Worm (Caenorhabditis elegans) whole organism, L4 larva: ENCODE data around the gene lurp-2.

Experiments used
- F10B5.3 ChIP-seq: sonication (generic microtip); optimal IDR thresholded peaks from 2 replicates; lab custom pipeline; 2016; ENCODE audit warnings: mild to moderate bottlenecking, missing genetic modification characterization, missing compliant biosample characterization
- F26F4.8 ChIP-seq: fragments of 200-800 bp; sonication (Bioruptor generic); conservative IDR thresholded peaks from 2 replicates; pipeline ENCODE4 v1.3.6; 2022; ENCODE audit warnings: missing genetic modification characterization, missing compliant biosample characterization
- F37D6.2 ChIP-seq: sonication (generic microtip); optimal IDR thresholded peaks from 2 replicates; lab custom pipeline; 2016; ENCODE audit warnings: mild to moderate bottlenecking, missing genetic modification characterization, missing compliant biosample characterization
- T20F7.1 ChIP-seq: fragments of 200-800 bp; sonication (Bioruptor generic); optimal IDR thresholded peaks from 2 replicates; lab custom pipeline; 2018; ENCODE audit warnings: mild to moderate bottlenecking, missing genetic modification characterization, missing compliant biosample characterization
- T26A8.4 ChIP-seq: fragments of 200-800 bp; sonication (Bioruptor generic); IDR thresholded peaks from 2 replicates; pipeline ENCODE4 v1.3.6; 2022; ENCODE audit warnings: missing genetic modification characterization, missing compliant biosample characterization
- Y48G9A.11 ChIP-seq: fragments of 200-800 bp; sonication (Bioruptor generic); IDR thresholded peaks from 2 replicates; pipeline ENCODE4 v1.3.6; 2022; ENCODE audit warnings: missing genetic modification reagents, missing genetic modification characterization, missing compliant biosample characterization
- Y5F2A.4 ChIP-seq: fragments of 200-800 bp; sonication (Bioruptor generic); optimal IDR thresholded peaks from 2 replicates; lab custom pipeline; 2018; ENCODE audit warnings: mild to moderate bottlenecking, missing genetic modification characterization, missing compliant biosample characterization
- Y75B8A.6 ChIP-seq: fragments of 200-800 bp; sonication (Bioruptor generic); IDR thresholded peaks from 2 replicates; pipeline ENCODE4 v1.3.6; 2022; ENCODE audit warnings: missing genetic modification reagents, missing genetic modification characterization, missing compliant biosample characterization
- ZK337.2 ChIP-seq: fragments of 200-800 bp; sonication (Bioruptor generic); IDR thresholded peaks from 2 replicates; pipeline ENCODE4 v1.3.6; 2022; ENCODE audit warnings: missing genetic modification reagents, missing genetic modification characterization, missing compliant biosample characterization
- aha-1 ChIP-seq: fragments of 150-350 bp; peaks from one replicate; lab custom pipeline; 2014; ENCODE audit warnings: missing biosample characterization, missing genetic modification characterization
- arid-1 ChIP-seq: fragments of 200-800 bp; sonication (Bioruptor generic); conservative IDR thresholded peaks from 2 replicates; pipeline ENCODE4 v1.3.6; 2022; ENCODE audit warnings: missing genetic modification reagents, missing genetic modification characterization, missing compliant biosample characterization
- ceh-20 ChIP-seq: fragments of 200-800 bp; sonication (Bioruptor generic); IDR thresholded peaks from 2 replicates; pipeline ENCODE4 v1.3.6; 2022; ENCODE audit warnings: missing genetic modification reagents, missing genetic modification characterization, missing compliant biosample characterization
- ceh-28 ChIP-seq: fragments of 150-350 bp; optimal IDR thresholded peaks from 2 replicates; lab custom pipeline; 2014; ENCODE audit warnings: missing biosample characterization, missing genetic modification reagents, missing genetic modification characterization
- ceh-32 ChIP-seq: sonication (generic microtip); optimal IDR thresholded peaks from 2 replicates; lab custom pipeline; 2016; ENCODE audit warnings: mild to moderate bottlenecking, missing genetic modification characterization, missing compliant biosample characterization; ENCODE audit not compliant: poor library complexity
- ceh-62 ChIP-seq: sonication (generic microtip); optimal IDR thresholded peaks from 2 replicates; lab custom pipeline; 2017; ENCODE audit warnings: missing biosample characterization, missing genetic modification characterization
- ceh-82 ChIP-seq: sonication (generic microtip); optimal IDR thresholded peaks from 2 replicates; lab custom pipeline; 2017; ENCODE audit warnings: missing biosample characterization, missing genetic modification characterization
- cey-2 ChIP-seq: sonication (generic microtip); optimal IDR thresholded peaks from 3 replicates; lab custom pipeline; 2017; ENCODE audit warnings: missing genetic modification characterization, mild to moderate bottlenecking, missing compliant biosample characterization, antibody characterized with exemption, borderline replicate concordance; ENCODE audit not compliant: insufficient read depth
- ctbp-1 ChIP-seq: fragments of 200-800 bp; sonication (Bioruptor generic); IDR thresholded peaks from 2 replicates; pipeline ENCODE4 v1.3.6; 2022; ENCODE audit warnings: missing genetic modification reagents, missing genetic modification characterization, missing compliant biosample characterization
- daf-8 ChIP-seq: fragments of 200-800 bp; sonication (Bioruptor generic); IDR thresholded peaks from 2 replicates; pipeline ENCODE4 v1.3.6; 2022; ENCODE audit warnings: missing genetic modification characterization, missing compliant biosample characterization
- duxl-1 ChIP-seq: sonication (generic microtip); optimal IDR thresholded peaks from 2 replicates; lab custom pipeline; 2016; ENCODE audit warnings: mild to moderate bottlenecking, missing genetic modification characterization, moderate library complexity, missing compliant biosample characterization; ENCODE audit not compliant: poor library complexity
- dve-1 ChIP-seq: sonication (generic microtip); optimal IDR thresholded peaks from 2 replicates; lab custom pipeline; 2017; ENCODE audit warnings: antibody characterized with exemption, mild to moderate bottlenecking, missing genetic modification characterization, missing compliant biosample characterization; ENCODE audit not compliant: insufficient read depth
- fkh-10 ChIP-seq: fragments of 150-350 bp; optimal IDR thresholded peaks from 2 replicates; lab custom pipeline; 2014; ENCODE audit warnings: missing biosample characterization, missing genetic modification reagents, missing genetic modification characterization
- hlh-11 ChIP-seq: fragments of 200-800 bp; sonication (Bioruptor generic); optimal IDR thresholded peaks from 2 replicates; lab custom pipeline; 2018; ENCODE audit warnings: mild to moderate bottlenecking, missing genetic modification characterization, missing compliant biosample characterization
- hlh-30 ChIP-seq: sonication (generic microtip); optimal IDR thresholded peaks from 2 replicates; lab custom pipeline; 2017; ENCODE audit warnings: antibody characterized with exemption, mild to moderate bottlenecking, missing genetic modification characterization, missing compliant biosample characterization; ENCODE audit not compliant: insufficient read depth
- hmg-1.1 ChIP-seq: fragments of 200-800 bp; sonication (Bioruptor generic); IDR thresholded peaks from 2 replicates; pipeline ENCODE4 v1.3.6; 2022; ENCODE audit warnings: missing genetic modification reagents, missing genetic modification characterization, missing compliant biosample characterization
- lin-38 ChIP-seq: fragments of 200-800 bp; sonication (Bioruptor generic); IDR thresholded peaks from 2 replicates; pipeline ENCODE4 v1.3.6; 2022; ENCODE audit warnings: missing genetic modification reagents, missing genetic modification characterization, missing compliant biosample characterization
- lir-3 ChIP-seq: sonication (generic microtip); optimal IDR thresholded peaks from 2 replicates; lab custom pipeline; 2016; ENCODE audit warnings: mild to moderate bottlenecking, missing genetic modification characterization, missing compliant biosample characterization
- lsy-2 ChIP-seq, 2 experiments: fragments of 150-350 bp in 1 of 2; sonication (generic microtip) in 1 of 2; optimal IDR thresholded peaks; 2 replicates each; lab custom pipeline; 2014 to 2017; ENCODE audit warnings: missing biosample characterization in 2 of 2, missing genetic modification characterization in 2 of 2
- madf-5 ChIP-seq, 2 experiments: fragments of 200-800 bp; sonication (Bioruptor generic); IDR thresholded peaks; 2 replicates each; pipeline ENCODE4 v1.3.6; 2022; ENCODE audit warnings: missing compliant biosample characterization in 2 of 2, missing genetic modification characterization in 2 of 2
- mxl-2 ChIP-seq: fragments of 200-800 bp; sonication (Bioruptor generic); conservative IDR thresholded peaks from 2 replicates; pipeline ENCODE4 v1.3.6; 2022; ENCODE audit warnings: missing genetic modification reagents, missing genetic modification characterization, missing compliant biosample characterization
- nhr-102 ChIP-seq: sonication (generic microtip); optimal IDR thresholded peaks from 2 replicates; lab custom pipeline; 2016; ENCODE audit warnings: mild to moderate bottlenecking, missing genetic modification characterization, moderate library complexity, missing compliant biosample characterization
- nhr-28 ChIP-seq: fragments of 150-350 bp; optimal IDR thresholded peaks from 2 replicates; lab custom pipeline; 2014; ENCODE audit warnings: missing biosample characterization, missing genetic modification characterization
- nhr-76 ChIP-seq: fragments of 150-350 bp; optimal IDR thresholded peaks from 2 replicates; lab custom pipeline; 2014; ENCODE audit warnings: missing biosample characterization, missing genetic modification characterization
- pqm-1 ChIP-seq: sonication (generic microtip); optimal IDR thresholded peaks from 2 replicates; lab custom pipeline; 2017; ENCODE audit warnings: missing biosample characterization, missing genetic modification characterization
- saeg-2 ChIP-seq: fragments of 200-800 bp; sonication (Bioruptor generic); IDR thresholded peaks from 2 replicates; pipeline ENCODE4 v1.3.6; 2022; ENCODE audit warnings: missing genetic modification reagents, missing genetic modification characterization, missing compliant biosample characterization
- sdz-12 ChIP-seq: fragments of 200-800 bp; sonication (Bioruptor generic); optimal IDR thresholded peaks from 2 replicates; lab custom pipeline; 2018; ENCODE audit warnings: mild to moderate bottlenecking, missing genetic modification characterization, missing compliant biosample characterization
- skn-1 ChIP-seq: fragments of 150-350 bp; optimal IDR thresholded peaks from 2 replicates; lab custom pipeline; 2014; ENCODE audit warnings: missing biosample characterization, missing genetic modification characterization
- snpc-4 ChIP-seq: fragments of 150-350 bp; optimal IDR thresholded peaks from 2 replicates; lab custom pipeline; 2014; ENCODE audit warnings: missing biosample characterization, missing genetic modification characterization
- unc-130 ChIP-seq: sonication (generic microtip); optimal IDR thresholded peaks from 2 replicates; lab custom pipeline; 2016; ENCODE audit warnings: missing genetic modification reagents, missing genetic modification characterization, missing compliant biosample characterization
- vab-7 ChIP-seq: fragments of 200-800 bp; sonication (Bioruptor generic); IDR thresholded peaks from 2 replicates; pipeline ENCODE4 v1.3.6; 2022; ENCODE audit warnings: missing genetic modification reagents, missing genetic modification characterization, missing compliant biosample characterization
- zag-1 ChIP-seq: fragments of 150-350 bp; optimal IDR thresholded peaks from 2 replicates; lab custom pipeline; 2014; ENCODE audit warnings: missing biosample characterization, missing genetic modification characterization
- zfp-2 ChIP-seq: sonication (generic microtip); optimal IDR thresholded peaks from 2 replicates; lab custom pipeline; 2016; ENCODE audit warnings: mild to moderate bottlenecking, missing genetic modification characterization, missing compliant biosample characterization
- zip-2 ChIP-seq: fragments of 150-350 bp; optimal IDR thresholded peaks from 2 replicates; lab custom pipeline; 2014; ENCODE audit warnings: missing biosample characterization, missing genetic modification characterization

Gene lurp-2

DNA sequence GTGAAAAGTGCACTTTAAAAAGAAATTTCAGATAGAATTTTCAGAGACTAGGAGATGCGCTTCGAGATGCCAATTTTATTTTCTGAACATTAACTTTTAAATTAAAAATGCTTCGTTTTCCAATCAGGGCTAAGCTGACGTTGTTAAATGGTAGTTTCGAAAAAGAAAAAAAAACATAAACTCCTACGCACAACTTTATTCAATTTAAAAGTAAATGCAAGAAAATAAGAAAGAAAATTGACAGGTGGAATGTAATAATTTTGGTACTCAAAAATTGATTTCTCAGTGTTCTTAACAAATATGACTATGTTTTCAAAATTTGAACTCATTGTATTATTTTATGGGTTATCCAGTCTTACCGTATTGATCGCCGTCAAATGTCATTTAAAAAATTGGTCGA lies at the start of gene lurp-2:
Gene lurp-2 (plus strand): TSS at position 301 of the 400 bp plus-strand sequence.
- no peak for TF ChIP-seq lir-3 (tag; lab: Kevin White, UChicago)
- TF ChIP-seq ZK337.2 (GFP tag; lab: Robert Waterston, UW): no peak
- no peak for TF ChIP-seq pqm-1
- TF ChIP-seq ceh-32 (tag; lab: Kevin White, UChicago): no peak
- TF ChIP-seq F10B5.3 (tag; lab: Kevin White, UChicago): no peak
- no peak for TF ChIP-seq lin-38 (GFP tag; lab: Robert Waterston, UW)
- TF ChIP-seq zag-1 (tag; lab: Kevin White, UChicago): no peak
- TF ChIP-seq ceh-82 (tag; lab: Kevin White, UChicago): no peak
- TF ChIP-seq vab-7 (GFP tag; lab: Robert Waterston, UW): no peak
- TF ChIP-seq duxl-1: no peak
- TF ChIP-seq, all 104 proteins: peak for 0

DNA sequence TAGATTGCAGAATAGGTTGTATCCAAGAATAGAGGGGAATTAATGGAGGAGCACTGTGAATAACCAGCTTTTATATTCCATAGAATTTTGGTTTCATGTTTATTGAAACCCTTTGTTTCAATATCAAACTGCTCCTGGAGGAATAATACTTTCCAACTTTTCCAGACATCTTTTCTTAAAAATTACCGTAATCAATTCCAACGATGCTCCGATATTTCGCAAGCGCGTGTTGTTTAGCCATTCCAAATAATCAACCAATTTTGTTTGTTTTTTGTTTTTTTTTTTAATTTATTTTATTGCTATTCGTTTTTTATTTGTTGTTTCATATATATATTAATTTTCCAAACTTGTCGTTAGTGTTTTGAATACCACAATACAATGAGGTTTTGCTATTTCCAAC lies 47.4 kb upstream of the lurp-2 start, which contains the start of gene cutl-1:
Gene cutl-1 (minus strand): TSS at position 83 of the 400 bp plus-strand sequence.
- TF ChIP-seq T20F7.1 (GFP tag; lab: Kevin White, UChicago): peak; percentile 74
- TF ChIP-seq skn-1: no peak
- TF ChIP-seq unc-130: no peak
- TF ChIP-seq lsy-2 (tag; optimal IDR thresholded peaks at IDR 0.05; lab: Kevin White, UChicago): peak in 1 of 2 experiments; percentile 15
- no peak for TF ChIP-seq ceh-82 (tag; lab: Kevin White, UChicago)
- no peak for TF ChIP-seq ceh-28 (tag; lab: Kevin White, UChicago)
- peak; percentile 94 for TF ChIP-seq Y48G9A.11 (GFP tag; lab: Robert Waterston, UW)

DNA sequence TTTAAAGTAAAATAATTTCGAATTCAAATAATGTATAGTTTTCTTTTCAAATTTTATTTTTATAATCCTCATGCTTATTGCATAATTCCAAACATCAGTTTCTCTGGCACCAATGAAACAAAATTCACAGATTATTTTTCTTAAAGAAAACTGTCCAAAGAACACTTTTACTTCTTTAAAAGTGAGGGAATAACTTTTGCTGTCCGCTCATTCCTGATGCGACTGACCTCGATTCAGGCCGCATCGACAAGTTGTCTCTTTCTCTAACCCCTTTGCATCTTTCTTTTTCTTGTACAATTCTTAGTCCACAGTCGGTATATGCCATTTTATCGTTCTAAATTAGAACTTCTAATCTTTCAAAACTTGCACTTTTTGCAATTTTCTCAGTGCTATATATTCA lies 46.9 kb upstream of the lurp-2 start, which contains the start of gene F53F1.2:
Gene F53F1.2 (plus strand): TSS at position 306 of the 400 bp plus-strand sequence.
- TF ChIP-seq sdz-12 (GFP tag; lab: Kevin White, UChicago) (no peak), aha-1 (tag; lab: Kevin White, UChicago) (peak; percentile 91), nhr-28 (tag; lab: Kevin White, UChicago) (peak; percentile 11)

DNA sequence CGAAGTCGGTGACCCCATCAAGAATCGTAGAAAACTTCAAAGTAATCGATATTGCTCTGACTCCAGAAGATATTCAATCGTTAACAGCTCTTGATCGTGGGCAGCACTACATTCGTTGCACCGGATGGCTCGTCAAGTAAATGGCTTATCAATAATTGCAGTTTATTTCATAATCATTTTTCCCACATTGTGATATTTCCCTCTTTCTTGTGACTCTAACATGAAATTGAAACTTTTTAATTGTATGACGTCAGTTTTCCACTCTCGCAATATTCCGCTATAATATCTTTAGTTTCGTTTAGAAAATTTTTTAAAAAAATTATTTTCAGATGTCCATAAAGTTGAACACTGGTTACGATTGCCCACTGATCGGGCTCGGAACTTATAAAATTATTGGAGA lies 45.5 kb upstream of the lurp-2 start, which contains the start of gene F53F1.3:
Gene F53F1.3 (plus strand): TSS at position 330 of the 400 bp plus-strand sequence.
- TF ChIP-seq madf-5 (GFP tag; IDR thresholded peaks at IDR 0.05; lab: Robert Waterston, UW) (no peak), duxl-1 (no peak), ceh-28 (tag; lab: Kevin White, UChicago) (no peak), fkh-10 (GFP tag; lab: Kevin White, UChicago) (no peak), unc-130 (no peak), mxl-2 (no peak), T26A8.4 (GFP tag; lab: Robert Waterston, UW) (no peak), lir-3 (tag; lab: Kevin White, UChicago) (no peak), zip-2 (tag; lab: Kevin White, UChicago) (no peak), Y75B8A.6 (GFP tag; lab: Robert Waterston, UW) (no peak), Y48G9A.11 (GFP tag; lab: Robert Waterston, UW) (no peak), daf-8 (GFP tag; lab: Robert Waterston, UW) (no peak), snpc-4 (tag; lab: Kevin White, UChicago) (no peak), saeg-2 (GFP tag; lab: Robert Waterston, UW) (no peak), ceh-62 (tag; lab: Kevin White, UChicago) (no peak), nhr-76 (tag; lab: Kevin White, UChicago) (no peak), zfp-2 (tag; lab: Kevin White, UChicago) (no peak), nhr-102 (no peak), dve-1 (tag; lab: Kevin White, UChicago) (peak; percentile 7), ceh-20 (GFP tag; lab: Robert Waterston, UW) (no peak), hlh-30 (tag; lab: Kevin White, UChicago) (peak; percentile 21), vab-7 (GFP tag; lab: Robert Waterston, UW) (no peak), ceh-32 (tag; lab: Kevin White, UChicago) (no peak), T20F7.1 (GFP tag; lab: Kevin White, UChicago) (peak; percentile 22), Y5F2A.4 (GFP tag; lab: Kevin White, UChicago) (no peak), hlh-11 (tag; lab: Kevin White, UChicago) (peak; percentile 25), hmg-1.1 (GFP tag; lab: Robert Waterston, UW) (no peak), pqm-1 (peak; percentile 41), arid-1 (GFP tag; lab: Robert Waterston, UW) (no peak), ceh-82 (tag; lab: Kevin White, UChicago) (no peak), cey-2 (tag; lab: Kevin White, UChicago) (no peak), F26F4.8 (no peak), ctbp-1 (GFP tag; lab: Robert Waterston, UW) (no peak), F37D6.2 (tag; lab: Kevin White, UChicago) (no peak), zag-1 (tag; lab: Kevin White, UChicago) (no peak)
